Fruit fly (Drosophila melanogaster): ENCODE results near the gene RasGAP1.

RasGAP1 gene

dm6 chr3L:9856430-9857218 lies 1.5 kb upstream of the RasGAP1 start (continued):
- no peak for TF ChIP-seq YL-1 (GFP tag; optimal IDR thresholded peaks at IDR 0.05)
- TF ChIP-seq dati (GFP tag; IDR thresholded peaks at IDR 0.05), result no peak
- TF ChIP-seq Sin3A (optimal IDR thresholded peaks at IDR 0.05), result no peak
- TF ChIP-seq eyg (GFP tag; optimal IDR thresholded peaks at IDR 0.05), result no peak
- peak; percentile 69; the same call in 1 of the 2 replicates for TF ChIP-seq sens-2 (GFP tag; IDR thresholded peaks at IDR 0.05)
- TF ChIP-seq CG2889 (GFP tag; IDR thresholded peaks at IDR 0.05), result 0 out of 3 replicates have a peak, but pooled peaks have one; percentile 40
- no peak for TF ChIP-seq CG15011 (GFP tag; optimal IDR thresholded peaks at IDR 0.05)
- TF ChIP-seq pnt (GFP tag; optimal IDR thresholded peaks at IDR 0.05), result no peak
- TF ChIP-seq CG10147 (GFP tag; optimal IDR thresholded peaks at IDR 0.05), result peak; percentile 67
- TF ChIP-seq Myb (GFP tag; optimal IDR thresholded peaks at IDR 0.05), result no peak
- no peak for TF ChIP-seq CG11560 (tag; IDR thresholded peaks at IDR 0.05)
- TF ChIP-seq stc (GFP tag; IDR thresholded peaks at IDR 0.05), result peak; percentile 92
- TF ChIP-seq Hmx (GFP tag; optimal IDR thresholded peaks at IDR 0.05), result no peak
- TF ChIP-seq nerfin-1 (tag; optimal IDR thresholded peaks at IDR 0.05), result peak; percentile 86
- TF ChIP-seq cas (GFP tag; IDR thresholded peaks at IDR 0.05), result peak; percentile 54; the same call in 1 of the 2 replicates
- TF ChIP-seq CG7928 (GFP tag; optimal IDR thresholded peaks at IDR 0.05), result no peak
- TF ChIP-seq gcm2 (GFP tag; optimal IDR thresholded peaks at IDR 0.05), result no peak
- TF ChIP-seq CG6765 (GFP tag; optimal IDR thresholded peaks at IDR 0.05), result no peak
- TF ChIP-seq bigmax (GFP tag; optimal IDR thresholded peaks at IDR 0.05), result no peak
- no peak for TF ChIP-seq Hr39 (optimal IDR thresholded peaks at IDR 0.05)
- TF ChIP-seq hb (GFP tag; IDR thresholded peaks at IDR 0.05; ENCODE audit: partially characterized antibody), result no peak
- peak; percentile 87 for TF ChIP-seq row (GFP tag; IDR thresholded peaks at IDR 0.05)
- TF ChIP-seq Xbp1 (GFP tag; optimal IDR thresholded peaks at IDR 0.05), result peak; percentile 78
- TF ChIP-seq ewg (GFP tag; optimal IDR thresholded peaks at IDR 0.05), result peak; percentile 66
- TF ChIP-seq trem (tag; optimal IDR thresholded peaks at IDR 0.05), result peak; percentile 94
- peak; percentile 61 for TF ChIP-seq CG30403 (GFP tag; optimal IDR thresholded peaks at IDR 0.05)
- TF ChIP-seq schlank (tag; optimal IDR thresholded peaks at IDR 0.05), result no peak
- TF ChIP-seq CG4820 (GFP tag; optimal IDR thresholded peaks at IDR 0.05), result peak; percentile 79
- peak; percentile 34 for TF ChIP-seq Max (GFP tag; optimal IDR thresholded peaks at IDR 0.05)
- TF ChIP-seq Sox102F (GFP tag; optimal IDR thresholded peaks at IDR 0.05), result peak; percentile 90
- TF ChIP-seq CG32532 (GFP tag; IDR thresholded peaks at IDR 0.05), result peak; percentile 72
- TF ChIP-seq Lpt (GFP tag; optimal IDR thresholded peaks at IDR 0.05), result no peak
- TF ChIP-seq Kr (GFP tag; optimal IDR thresholded peaks at IDR 0.05), result peak; percentile 2
- peak; percentile 24 for TF ChIP-seq CG13123 (GFP tag; optimal IDR thresholded peaks at IDR 0.05)
- TF ChIP-seq CG8089 (GFP tag; optimal IDR thresholded peaks at IDR 0.05), result no peak
- no peak for TF ChIP-seq bab2 (GFP tag; optimal IDR thresholded peaks at IDR 0.05)
- no peak for TF ChIP-seq CG7786 (GFP tag; optimal IDR thresholded peaks at IDR 0.05)
- no peak for TF ChIP-seq amos (GFP tag; IDR thresholded peaks at IDR 0.05; ENCODE audit: partially characterized antibody)
- peak; percentile 72 for TF ChIP-seq CG14667 (GFP tag; IDR thresholded peaks at IDR 0.05)
- TF ChIP-seq jumu (GFP tag; optimal IDR thresholded peaks at IDR 0.05), result no peak
- no peak for TF ChIP-seq lbe (GFP tag; optimal IDR thresholded peaks at IDR 0.05)
- TF ChIP-seq gcm (GFP tag; optimal IDR thresholded peaks at IDR 0.05), result peak; percentile 87
- peak; percentile 91 for TF ChIP-seq Blimp-1 (GFP tag; optimal IDR thresholded peaks at IDR 0.05)
- TF ChIP-seq CG16813 (GFP tag; IDR thresholded peaks at IDR 0.05; ENCODE audit: partially characterized antibody), result no peak
- TF ChIP-seq Awh (GFP tag; IDR thresholded peaks at IDR 0.05), result peak; percentile 88
- no peak for TF ChIP-seq CG13624 (GFP tag; optimal IDR thresholded peaks at IDR 0.05)
- TF ChIP-seq fru (optimal IDR thresholded peaks at IDR 0.05), result no peak
- no peak for TF ChIP-seq pzg (GFP tag; optimal IDR thresholded peaks at IDR 0.05)
- no peak for TF ChIP-seq Dip3 (GFP tag; optimal IDR thresholded peaks at IDR 0.05)
- TF ChIP-seq CG1602 (GFP tag; optimal IDR thresholded peaks at IDR 0.05), result peak; percentile 76
- peak; percentile 74 for TF ChIP-seq caup (GFP tag; optimal IDR thresholded peaks at IDR 0.05; ENCODE audit: severe bottlenecking)

All from whole organism, embryonic.